Worm (Caenorhabditis elegans): ENCODE results near the gene gpa-6.

The gpa-6 gene

DNA sequence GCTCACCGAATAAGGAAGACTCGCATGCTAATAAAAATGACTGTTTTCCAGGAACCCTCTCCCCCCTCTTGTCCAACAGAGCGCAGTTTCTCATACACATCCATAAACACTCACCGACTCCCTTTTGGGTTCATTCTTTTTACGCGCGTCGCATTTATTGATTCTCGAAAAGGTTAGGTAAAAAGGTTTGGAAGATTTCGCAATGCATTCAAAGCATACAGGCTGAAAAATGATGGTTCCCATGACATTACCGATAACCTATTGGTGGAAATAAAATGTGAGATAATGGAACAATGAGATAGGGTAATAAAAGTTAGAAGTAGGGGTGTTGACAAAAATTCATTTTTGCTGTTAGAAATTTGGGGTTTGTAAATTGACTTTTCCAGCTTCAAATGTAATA, 32.5 kb upstream of the gpa-6 start:
- no peak for TF ChIP-seq hlh-13 (GFP tag; optimal IDR thresholded peaks at IDR 0.05)
- TF ChIP-seq ceh-48 (tag; optimal IDR thresholded peaks at IDR 0.05): peak; percentile 13

DNA sequence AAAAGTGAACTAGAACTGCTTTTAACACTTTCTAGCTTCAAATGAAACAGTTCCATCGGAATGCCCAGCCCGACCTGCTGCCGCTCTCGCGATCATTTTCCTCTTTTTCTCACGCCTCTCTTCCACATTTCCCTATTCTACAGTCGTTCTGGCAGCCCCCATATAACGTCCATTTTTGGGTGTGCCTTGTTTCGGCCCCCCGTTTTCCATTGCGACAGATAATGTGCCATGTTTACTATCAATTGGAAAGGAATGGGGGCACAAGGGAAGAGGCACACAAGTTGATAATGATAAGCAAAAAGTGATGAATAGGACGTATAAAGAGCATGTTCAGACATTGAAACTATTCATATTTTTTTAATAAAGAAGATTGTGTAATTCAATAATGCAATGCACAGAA, 32.0 kb upstream of the gpa-6 start:
- TF ChIP-seq tbx-2 (tag; optimal IDR thresholded peaks at IDR 0.05) (peak; percentile 7), ceh-34 (tag; optimal IDR thresholded peaks at IDR 0.05) (peak; percentile 10), ets-4 (tag; optimal IDR thresholded peaks at IDR 0.05) (no peak), ceh-18 (tag; optimal IDR thresholded peaks at IDR 0.05) (no peak), ceh-24 (tag; optimal IDR thresholded peaks at IDR 0.05) (no peak), elt-2 (tag; optimal IDR thresholded peaks at IDR 0.05) (peak; percentile 85), dmd-4 (tag; optimal IDR thresholded peaks at IDR 0.05; ENCODE audit: borderline replicate concordance) (no peak), fkh-6 (tag; optimal IDR thresholded peaks at IDR 0.05) (no peak)

DNA sequence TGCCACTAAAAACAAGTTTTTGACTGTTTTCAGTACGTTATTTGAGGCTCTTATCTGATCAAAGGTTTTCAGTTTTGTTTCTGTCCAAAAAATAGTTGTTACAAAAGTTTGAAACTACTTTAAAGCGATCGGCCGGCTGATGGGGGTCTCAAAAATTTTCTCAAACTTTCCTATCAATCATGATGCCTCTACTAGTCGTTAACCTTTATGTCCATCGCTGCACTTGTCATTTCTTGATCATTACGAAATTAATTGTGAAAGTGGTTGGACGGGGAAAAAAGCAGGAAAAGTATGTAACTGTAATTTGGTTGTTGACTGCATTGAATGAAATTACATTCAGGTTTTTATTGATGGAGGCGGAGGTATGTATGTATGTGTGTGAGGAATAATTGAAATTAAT, 31.1 kb upstream of the gpa-6 start:
- TF ChIP-seq pat-9 (tag; optimal IDR thresholded peaks at IDR 0.05): no peak
- no peak for TF ChIP-seq Y22D7AL.16 (tag; optimal IDR thresholded peaks at IDR 0.05)
- TF ChIP-seq ceh-48 (tag; optimal IDR thresholded peaks at IDR 0.05): no peak
- TF ChIP-seq pag-3 (tag; optimal IDR thresholded peaks at IDR 0.05; ENCODE audit: borderline replicate concordance): no peak
- TF ChIP-seq pros-1 (tag; optimal IDR thresholded peaks at IDR 0.05): no peak
- no peak for TF ChIP-seq pax-1 (tag; optimal IDR thresholded peaks at IDR 0.05)
- TF ChIP-seq ceh-19 (GFP tag; optimal IDR thresholded peaks at IDR 0.05): no peak
- no peak for TF ChIP-seq ceh-6 (GFP tag; optimal IDR thresholded peaks at IDR 0.05)
- TF ChIP-seq ceh-30 (tag; optimal IDR thresholded peaks at IDR 0.05): no peak
- TF ChIP-seq fkh-10 (GFP tag; optimal IDR thresholded peaks at IDR 0.05): no peak
- no peak for TF ChIP-seq ttx-3 (tag; optimal IDR thresholded peaks at IDR 0.05)
- no peak for TF ChIP-seq ceh-9 (tag; optimal IDR thresholded peaks at IDR 0.05)
- TF ChIP-seq npax-4 (tag; optimal IDR thresholded peaks at IDR 0.05): no peak
- no peak for TF ChIP-seq lin-11 (tag; optimal IDR thresholded peaks at IDR 0.05)
- no peak for TF ChIP-seq ceh-2 (tag; optimal IDR thresholded peaks at IDR 0.05)
- no peak for TF ChIP-seq ceh-45 (GFP tag; IDR thresholded peaks at IDR 0.05)
- no peak for TF ChIP-seq tbx-7 (tag; optimal IDR thresholded peaks at IDR 0.05)

DNA sequence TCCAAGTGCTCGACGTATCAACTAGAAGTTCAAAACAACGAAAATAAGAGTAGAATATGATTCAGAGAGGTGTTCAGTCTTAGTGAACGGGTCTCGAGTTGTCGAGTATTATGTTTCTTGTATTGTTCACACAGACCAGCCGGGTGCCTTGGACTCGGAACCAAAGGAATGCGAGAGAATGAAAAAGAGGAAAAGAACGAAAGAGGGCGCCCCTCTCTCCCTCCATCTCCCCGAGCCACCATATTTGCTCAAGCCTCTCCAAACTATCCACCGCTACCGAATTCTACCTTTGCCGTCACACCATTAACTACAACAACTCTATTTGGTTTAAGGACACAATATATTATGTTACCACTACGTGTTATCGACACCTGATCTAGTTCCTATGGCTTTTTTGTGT, 29.2 kb upstream of the gpa-6 start:
- TF ChIP-seq ceh-18 (tag; optimal IDR thresholded peaks at IDR 0.05): no peak
- no peak for TF ChIP-seq ttx-3 (tag; optimal IDR thresholded peaks at IDR 0.05)
- no peak for TF ChIP-seq unc-3 (GFP tag; conservative IDR thresholded peaks at IDR 0.05)
- TF ChIP-seq unc-3 (tag; optimal IDR thresholded peaks at IDR 0.05): no peak
- peak; percentile 58 for TF ChIP-seq ceh-34 (tag; optimal IDR thresholded peaks at IDR 0.05)

DNA sequence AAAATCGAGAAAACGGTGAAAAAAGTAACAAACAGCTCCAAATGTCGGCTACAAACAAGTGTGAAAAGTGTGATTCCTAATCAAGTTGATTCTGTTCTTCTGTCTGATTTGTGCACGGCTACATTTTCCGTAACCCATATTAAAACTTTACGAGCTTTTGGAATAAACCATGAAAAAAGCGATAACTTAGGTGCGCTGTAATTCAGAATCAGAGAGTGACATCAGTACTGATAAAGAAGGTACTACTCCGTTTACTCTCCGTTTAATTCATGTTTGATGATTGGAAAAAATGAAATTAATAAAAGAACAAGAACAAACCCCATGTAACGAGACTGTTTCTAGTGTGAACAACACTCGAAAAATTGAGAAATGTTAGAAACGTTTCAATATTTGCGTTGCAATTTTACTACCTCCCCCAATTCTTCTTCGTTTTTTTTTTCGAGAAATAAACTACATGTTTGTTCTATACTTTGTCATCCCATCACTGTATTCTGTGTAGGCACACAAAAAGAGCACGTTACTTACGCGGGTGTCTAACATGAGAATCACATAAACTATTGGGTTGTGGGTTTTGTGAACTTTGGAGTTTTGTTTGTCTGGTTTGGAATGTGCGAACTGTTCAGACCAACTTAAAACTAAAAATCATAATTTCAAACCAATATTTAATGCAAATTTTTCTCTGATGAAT, 28.5 kb upstream of the gpa-6 start:
- no peak for TF ChIP-seq syd-9 (tag; optimal IDR thresholded peaks at IDR 0.05)
- TF ChIP-seq fax-1 (tag; optimal IDR thresholded peaks at IDR 0.05): no peak
- TF ChIP-seq fkh-10 (GFP tag; optimal IDR thresholded peaks at IDR 0.05): no peak
- TF ChIP-seq ceh-48 (tag; optimal IDR thresholded peaks at IDR 0.05): no peak
- TF ChIP-seq hlh-8 (tag; optimal IDR thresholded peaks at IDR 0.05): no peak
- TF ChIP-seq hlh-6 (tag; optimal IDR thresholded peaks at IDR 0.05): no peak
- no peak for TF ChIP-seq nhr-232 (tag; optimal IDR thresholded peaks at IDR 0.05)
- no peak for TF ChIP-seq ets-4 (tag; optimal IDR thresholded peaks at IDR 0.05)
- TF ChIP-seq unc-3 (GFP tag; conservative IDR thresholded peaks at IDR 0.05): no peak
- no peak for TF ChIP-seq unc-3 (tag; optimal IDR thresholded peaks at IDR 0.05)
- no peak for TF ChIP-seq C38D4.7 (GFP tag; optimal IDR thresholded peaks at IDR 0.05)
- TF ChIP-seq madf-2 (tag; optimal IDR thresholded peaks at IDR 0.05): no peak
- TF ChIP-seq hlh-30 (tag; optimal IDR thresholded peaks at IDR 0.05; ENCODE audit: insufficient read depth): no peak
- TF ChIP-seq ttx-3 (tag; optimal IDR thresholded peaks at IDR 0.05): no peak
- no peak for TF ChIP-seq pros-1 (tag; optimal IDR thresholded peaks at IDR 0.05)
- no peak for TF ChIP-seq ceh-30 (tag; optimal IDR thresholded peaks at IDR 0.05)
- TF ChIP-seq K02D7.2 (tag; optimal IDR thresholded peaks at IDR 0.05): no peak
- TF ChIP-seq pat-9 (tag; optimal IDR thresholded peaks at IDR 0.05): no peak
- no peak for TF ChIP-seq ceh-14 (tag; optimal IDR thresholded peaks at IDR 0.05)
- TF ChIP-seq mec-3 (tag; optimal IDR thresholded peaks at IDR 0.05; ENCODE audit: borderline replicate concordance): no peak
- no peak for TF ChIP-seq gmeb-2 (tag; optimal IDR thresholded peaks at IDR 0.05)

Data from whole organism, late embryonic.